Fruit fly (Drosophila melanogaster) whole organism: ENCODE measurements around the gene PolE1.

ENCODE experiments used
- CG8478 ChIP-seq: fragments of >200 bp; optimal IDR thresholded peaks from 2 replicates; lab custom pipeline; 2018; ENCODE audit warnings: inconsistent platforms
- Dll ChIP-seq: fragments of >200 bp; optimal IDR thresholded peaks from 2 replicates; lab custom pipeline; 2017
- EcR ChIP-seq, 2 experiments: fragments of >200 bp; optimal IDR thresholded peaks; 2 replicates each; lab custom pipeline; 2017; ENCODE audit warnings: missing biosample characterization in 2 of 2, missing genetic modification characterization in 2 of 2, missing genetic modification reagents in 2 of 2
- pan ChIP-seq: fragments of >200 bp; optimal IDR thresholded peaks from 2 replicates; lab custom pipeline; 2017
- psq ChIP-seq: fragments of >200 bp; optimal IDR thresholded peaks from 2 replicates; lab custom pipeline; 2017
- usp ChIP-seq: fragments of >200 bp; optimal IDR thresholded peaks from 2 replicates; lab custom pipeline; 2017; ENCODE audit warnings: missing biosample characterization, missing genetic modification characterization, mixed read lengths

Gene PolE1

dm6 chr3R:23395720-23396119, 47.8 kb downstream of the PolE1 start:
- TF ChIP-seq CG8478, result no peak
- no peak for TF ChIP-seq EcR (GFP tag; optimal IDR thresholded peaks at IDR 0.05; lab: Kevin White, UChicago)
- TF ChIP-seq pan, result no peak
- no peak for TF ChIP-seq Dll (lab: Kevin White, UChicago)

dm6 chr3R:23396548-23397294, 48.8 kb downstream of the PolE1 start:
- TF ChIP-seq CG8478 (no peak), Dll (lab: Kevin White, UChicago) (no peak), pan (no peak), EcR (GFP tag; optimal IDR thresholded peaks at IDR 0.05; lab: Kevin White, UChicago) (no peak), usp (GFP tag; lab: Kevin White, UChicago) (no peak), psq (lab: Kevin White, UChicago) (no peak)

- TF ChIP-seq EcR (GFP tag; optimal IDR thresholded peaks at IDR 0.05; lab: Kevin White, UChicago) (no peak), psq (lab: Kevin White, UChicago) (no peak), pan (no peak), CG8478 (no peak), usp (GFP tag; lab: Kevin White, UChicago) (no peak), Dll (lab: Kevin White, UChicago) (no peak)
Observed at dm6 chr3R:23398979-23399378, 51.1 kb downstream of the PolE1 start.

- TF ChIP-seq psq (lab: Kevin White, UChicago), result no peak
- TF ChIP-seq CG8478, result no peak
- TF ChIP-seq Dll (lab: Kevin White, UChicago), result no peak
- TF ChIP-seq usp (GFP tag; lab: Kevin White, UChicago), result no peak
- TF ChIP-seq EcR (GFP tag; optimal IDR thresholded peaks at IDR 0.05; lab: Kevin White, UChicago), result no peak
- no peak for TF ChIP-seq pan
Observed at dm6 chr3R:23399679-23400078, 51.8 kb downstream of the PolE1 start.

- TF ChIP-seq psq (lab: Kevin White, UChicago) (no peak), EcR (GFP tag; optimal IDR thresholded peaks at IDR 0.05; lab: Kevin White, UChicago) (no peak), usp (GFP tag; lab: Kevin White, UChicago) (no peak), CG8478 (no peak), Dll (lab: Kevin White, UChicago) (no peak), pan (no peak)
Observed at dm6 chr3R:23401519-23401918, 53.6 kb downstream of the PolE1 start.

- TF ChIP-seq CG8478 (no peak), usp (GFP tag; lab: Kevin White, UChicago) (no peak), EcR (GFP tag; optimal IDR thresholded peaks at IDR 0.05; lab: Kevin White, UChicago) (no peak), psq (lab: Kevin White, UChicago) (no peak), pan (no peak), Dll (lab: Kevin White, UChicago) (no peak)
Observed at dm6 chr3R:23402508-23402907, 54.6 kb downstream of the PolE1 start, which contains the start of gene Ir94d. Gene Ir94d, plus strand, starts transcription at chr3R:23402808.

- no peak for TF ChIP-seq EcR (GFP tag; optimal IDR thresholded peaks at IDR 0.05; lab: Kevin White, UChicago)
- TF ChIP-seq Dll (lab: Kevin White, UChicago), result no peak
- TF ChIP-seq pan, result no peak
- no peak for TF ChIP-seq usp (GFP tag; lab: Kevin White, UChicago)
- TF ChIP-seq psq (lab: Kevin White, UChicago), result no peak
- no peak for TF ChIP-seq CG8478
Observed at dm6 chr3R:23403628-23404027, 55.7 kb downstream of the PolE1 start, which contains the start of gene CG17380. Gene CG17380, minus strand, starts transcription at chr3R:23403728.
